Worm (Caenorhabditis elegans) whole organism, L4 larva: ENCODE measurements around the gene Y25C1A.8.

ENCODE experiments used
- ZK546.5 ChIP-seq, 2 experiments: sonication (generic microtip); optimal IDR thresholded peaks; 2 replicates each; lab custom pipeline; 2017; ENCODE audit warnings: missing biosample characterization in 2 of 2, missing genetic modification characterization in 2 of 2
- ama-1 ChIP-seq: fragments of 150-350 bp; optimal IDR thresholded peaks from 2 replicates; lab custom pipeline; 2014; ENCODE audit warnings: inconsistent platforms, mixed read lengths
- ceh-28 ChIP-seq: fragments of 150-350 bp; optimal IDR thresholded peaks from 2 replicates; lab custom pipeline; 2014; ENCODE audit warnings: missing biosample characterization, missing genetic modification reagents, missing genetic modification characterization
- ceh-82 ChIP-seq: sonication (generic microtip); optimal IDR thresholded peaks from 2 replicates; lab custom pipeline; 2017; ENCODE audit warnings: missing biosample characterization, missing genetic modification characterization
- egl-27 ChIP-seq: sonication (generic microtip); optimal IDR thresholded peaks from 3 replicates; lab custom pipeline; 2017; ENCODE audit warnings: missing biosample characterization, missing genetic modification reagents, missing genetic modification characterization
- fkh-10 ChIP-seq: fragments of 150-350 bp; optimal IDR thresholded peaks from 2 replicates; lab custom pipeline; 2014; ENCODE audit warnings: missing biosample characterization, missing genetic modification reagents, missing genetic modification characterization
- lin-39 ChIP-seq: fragments of 150-350 bp; optimal IDR thresholded peaks from 2 replicates; lab custom pipeline; 2014; ENCODE audit warnings: missing biosample characterization, missing genetic modification reagents, missing genetic modification characterization
- lsy-2 ChIP-seq, 2 experiments: fragments of 150-350 bp in 1 of 2; sonication (generic microtip) in 1 of 2; optimal IDR thresholded peaks; 2 replicates each; lab custom pipeline; 2014 to 2017; ENCODE audit warnings: missing biosample characterization in 2 of 2, missing genetic modification characterization in 2 of 2
- nhr-237 ChIP-seq: sonication (generic microtip); optimal IDR thresholded peaks from 2 replicates; lab custom pipeline; 2017; ENCODE audit warnings: missing biosample characterization, missing genetic modification characterization
- pqm-1 ChIP-seq: sonication (generic microtip); optimal IDR thresholded peaks from 2 replicates; lab custom pipeline; 2017; ENCODE audit warnings: missing biosample characterization, missing genetic modification characterization
- tra-1 ChIP-seq: fragments of 200-800 bp; sonication (Bioruptor generic); IDR thresholded peaks from 2 replicates; pipeline ENCODE4 v1.3.6; 2022; ENCODE audit warnings: missing genetic modification reagents, missing genetic modification characterization, missing compliant biosample characterization
- unc-130 ChIP-seq: sonication (generic microtip); optimal IDR thresholded peaks from 2 replicates; lab custom pipeline; 2016; ENCODE audit warnings: missing genetic modification reagents, missing genetic modification characterization, missing compliant biosample characterization
- zfp-3 ChIP-seq: fragments of 200-800 bp; sonication (Bioruptor generic); conservative IDR thresholded peaks from 2 replicates; pipeline ENCODE4 v1.3.6; 2022; ENCODE audit warnings: missing genetic modification reagents, missing genetic modification characterization, missing compliant biosample characterization
- ztf-11 ChIP-seq: fragments of 150-350 bp; optimal IDR thresholded peaks from 2 replicates; lab custom pipeline; 2014; ENCODE audit warnings: missing biosample characterization, missing genetic modification characterization

ce11 chrII:3118907-3119382 lies 42.2 kb upstream of the Y25C1A.8 start, which contains the start of gene T10D4.6:
- TF ChIP-seq egl-27 (tag; lab: Kevin White, UChicago) (no peak), tra-1 (GFP tag; lab: Robert Waterston, UW) (no peak), ceh-82 (tag; lab: Kevin White, UChicago) (no peak), lsy-2 (tag; optimal IDR thresholded peaks at IDR 0.05; lab: Kevin White, UChicago) (no peak), ama-1 (lab: Kevin White, UChicago) (no peak), ceh-28 (tag; lab: Kevin White, UChicago) (no peak), lin-39 (no peak), pqm-1 (no peak), zfp-3 (GFP tag; lab: Robert Waterston, UW) (no peak), ZK546.5 (tag; optimal IDR thresholded peaks at IDR 0.05; lab: Kevin White, UChicago) (no peak), nhr-237 (tag; lab: Kevin White, UChicago) (no peak), fkh-10 (GFP tag; lab: Kevin White, UChicago) (no peak), ztf-11 (tag; lab: Kevin White, UChicago) (no peak), unc-130 (no peak)
